Worm (Caenorhabditis elegans) whole organism, L2 larva: ENCODE measurements around the gene W06F12.2.

Experiments used
- ceh-16 ChIP-seq: fragments of 150-350 bp; optimal IDR thresholded peaks from 2 replicates; lab custom pipeline; 2014; ENCODE audit warnings: missing biosample characterization, missing genetic modification characterization
- ceh-82 ChIP-seq: fragments of 150-350 bp; optimal IDR thresholded peaks from 2 replicates; lab custom pipeline; 2014; ENCODE audit warnings: missing biosample characterization, missing genetic modification characterization
- fos-1 ChIP-seq: fragments of 150-350 bp; optimal IDR thresholded peaks from 2 replicates; lab custom pipeline; 2014; ENCODE audit warnings: missing biosample characterization, missing genetic modification characterization
- lsy-2 ChIP-seq, 2 experiments: fragments of 150-350 bp in 1 of 2; sonication (generic microtip) in 1 of 2; optimal IDR thresholded peaks; 2 replicates each; lab custom pipeline; 2014 to 2017; ENCODE audit warnings: missing biosample characterization in 2 of 2, missing genetic modification characterization in 2 of 2
- nhr-237 ChIP-seq: fragments of 150-350 bp; optimal IDR thresholded peaks from 2 replicates; lab custom pipeline; 2014; ENCODE audit warnings: missing biosample characterization, missing genetic modification characterization
- nhr-25 ChIP-seq: fragments of 150-350 bp; sonication (generic microtip); optimal IDR thresholded peaks from 3 replicates; lab custom pipeline; 2014; ENCODE audit warnings: missing biosample characterization, missing genetic modification characterization
- nhr-6 ChIP-seq: fragments of 150-350 bp; optimal IDR thresholded peaks from 2 replicates; lab custom pipeline; 2014; ENCODE audit warnings: missing biosample characterization, missing genetic modification characterization
- skn-1 ChIP-seq: sonication (generic microtip); optimal IDR thresholded peaks from 2 replicates; lab custom pipeline; 2017; ENCODE audit warnings: missing biosample characterization, missing genetic modification characterization
- sma-3 ChIP-seq: sonication (generic microtip); optimal IDR thresholded peaks from 2 replicates; lab custom pipeline; 2016; ENCODE audit warnings: missing genetic modification reagents, missing genetic modification characterization, missing compliant biosample characterization
- snpc-4 ChIP-seq: fragments of 150-350 bp; optimal IDR thresholded peaks from 2 replicates; lab custom pipeline; 2014; ENCODE audit warnings: missing biosample characterization, missing genetic modification characterization

DNA sequence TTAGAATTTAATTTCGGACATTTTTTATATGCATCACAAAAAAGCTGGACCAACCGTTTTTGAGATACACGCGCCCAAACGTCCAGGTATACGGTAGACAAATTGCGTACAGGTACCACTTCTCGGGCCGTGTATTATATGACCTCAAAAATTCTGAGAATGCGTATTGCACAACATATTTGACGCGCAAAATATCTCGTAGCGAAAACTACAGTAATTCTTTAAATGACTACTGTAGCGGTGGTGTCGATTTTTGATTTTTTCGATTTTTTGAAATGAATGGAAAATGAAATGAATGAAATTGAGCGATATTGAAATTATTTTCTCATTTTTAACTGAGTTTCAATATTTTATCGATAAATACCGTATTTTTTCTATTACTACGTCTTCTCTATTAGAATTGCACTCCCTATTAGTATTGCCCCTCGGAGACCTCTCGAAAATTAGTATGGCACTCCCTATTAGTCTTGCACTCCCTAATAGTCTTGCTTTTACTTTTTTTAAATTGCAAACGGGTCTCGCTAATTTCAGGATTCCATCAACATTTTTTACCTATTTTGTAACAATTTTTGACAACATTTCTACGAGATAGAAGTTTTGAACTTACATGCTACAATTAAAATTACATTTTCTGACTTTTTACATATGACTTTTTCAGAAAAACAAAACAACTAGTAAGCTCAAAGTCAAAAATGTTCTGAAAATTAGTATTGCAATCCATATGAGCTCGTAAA lies 48.0 kb upstream of the W06F12.2 start:
- no peak for TF ChIP-seq fos-1
- TF ChIP-seq nhr-6 (tag; lab: Kevin White, UChicago), result no peak
- TF ChIP-seq ceh-16, result no peak
- no peak for TF ChIP-seq nhr-237
- TF ChIP-seq skn-1 (tag; lab: Kevin White, UChicago), result no peak
- no peak for TF ChIP-seq snpc-4 (tag; lab: Kevin White, UChicago)
- TF ChIP-seq nhr-25 (tag; lab: Kevin White, UChicago), result no peak
- TF ChIP-seq sma-3 (GFP tag; lab: Kevin White, UChicago), result no peak
- no peak for TF ChIP-seq ceh-82 (tag; lab: Kevin White, UChicago)
- no peak for TF ChIP-seq lsy-2 (tag; optimal IDR thresholded peaks at IDR 0.05; lab: Kevin White, UChicago)
